Fruit fly (Drosophila melanogaster) whole organism, prepupa: ENCODE results near the gene CG34357.

Source experiments
- Blimp-1 ChIP-seq: fragments of 200-800 bp; sonication (Bioruptor generic); optimal IDR thresholded peaks from 3 replicates; lab custom pipeline; 2017; ENCODE audit warnings: missing biosample characterization, missing genetic modification characterization, mild to moderate bottlenecking, moderate library complexity, missing genetic modification reagents
- CG10631 ChIP-seq: fragments of 200-800 bp; sonication (Bioruptor generic); optimal IDR thresholded peaks from 2 replicates; lab custom pipeline; 2016; ENCODE audit warnings: missing biosample characterization, missing genetic modification characterization
- CG11294 ChIP-seq: fragments of 200-800 bp; sonication (Bioruptor generic); IDR thresholded peaks from 2 replicates; pipeline ENCODE4 v1.3.6; 2022; ENCODE audit warnings: missing biosample characterization, missing genetic modification characterization
- CG11902 ChIP-seq: fragments of 200-800 bp; sonication (Bioruptor generic); optimal IDR thresholded peaks from 3 replicates; lab custom pipeline; 2016; ENCODE audit warnings: missing biosample characterization, missing genetic modification characterization
- CG15336 ChIP-seq: fragments of 200-800 bp; sonication (Bioruptor generic); IDR thresholded peaks from 2 replicates; pipeline ENCODE4 v1.3.6; 2022; ENCODE audit warnings: missing biosample characterization, missing genetic modification characterization
- CG1621 ChIP-seq: fragments of 200-800 bp; sonication (Bioruptor generic); optimal IDR thresholded peaks from 3 replicates; lab custom pipeline; 2018; ENCODE audit warnings: missing biosample characterization, mild to moderate bottlenecking, missing genetic modification characterization
- CG16779 ChIP-seq: fragments of 200-800 bp; sonication (Bioruptor generic); optimal IDR thresholded peaks from 3 replicates; lab custom pipeline; 2017; ENCODE audit warnings: missing biosample characterization, mild to moderate bottlenecking, missing genetic modification characterization
- CG3032 ChIP-seq: fragments of 200-800 bp; optimal IDR thresholded peaks from 2 replicates; lab custom pipeline; 2019; ENCODE audit warnings: missing biosample characterization, mild to moderate bottlenecking, missing genetic modification characterization, moderate library complexity
- CG34406 ChIP-seq: fragments of 200-800 bp; sonication (Bioruptor generic); optimal IDR thresholded peaks from 3 replicates; lab custom pipeline; 2016; ENCODE audit warnings: missing biosample characterization, missing genetic modification characterization
- CG3919 ChIP-seq: fragments of 200-800 bp; sonication (Bioruptor generic); optimal IDR thresholded peaks from 3 replicates; lab custom pipeline; 2016; ENCODE audit warnings: missing biosample characterization, missing genetic modification characterization
- CG6792 ChIP-seq: fragments of 200-800 bp; sonication (Bioruptor generic); optimal IDR thresholded peaks from 3 replicates; lab custom pipeline; 2016; ENCODE audit warnings: missing biosample characterization, missing genetic modification characterization
- CG6808 ChIP-seq: fragments of 200-800 bp; sonication (Bioruptor generic); optimal IDR thresholded peaks from 3 replicates; lab custom pipeline; 2017; ENCODE audit warnings: missing biosample characterization, missing genetic modification characterization, mild to moderate bottlenecking, moderate library complexity, missing genetic modification reagents
- CG6854 ChIP-seq: fragments of 200-800 bp; sonication (Bioruptor generic); optimal IDR thresholded peaks from 2 replicates; lab custom pipeline; 2017; ENCODE audit warnings: missing biosample characterization, mild to moderate bottlenecking, missing genetic modification characterization
- CG8119 ChIP-seq: fragments of 200-800 bp; sonication (Bioruptor generic); IDR thresholded peaks from 3 replicates; pipeline ENCODE4 v1.3.6; 2022; ENCODE audit warnings: missing biosample characterization, missing genetic modification characterization
- CG8319 ChIP-seq: fragments of 200-800 bp; sonication (Bioruptor generic); optimal IDR thresholded peaks from 3 replicates; lab custom pipeline; 2016; ENCODE audit warnings: missing biosample characterization, missing genetic modification characterization
- CG8632 ChIP-seq: fragments of 200-800 bp; sonication (Bioruptor generic); optimal IDR thresholded peaks from 3 replicates; lab custom pipeline; 2016; ENCODE audit warnings: missing biosample characterization, missing genetic modification characterization
- Eip75B ChIP-seq: fragments of 200-800 bp; sonication (Bioruptor generic); optimal IDR thresholded peaks from 3 replicates; lab custom pipeline; 2016; ENCODE audit warnings: missing biosample characterization, missing genetic modification characterization
- Eip78C ChIP-seq: fragments of 200-800 bp; sonication (Bioruptor generic); peaks from one replicate; lab custom pipeline; 2016; ENCODE audit warnings: missing biosample characterization, missing genetic modification characterization
- Eip93F ChIP-seq: fragments of 200-800 bp; sonication (Bioruptor generic); optimal IDR thresholded peaks from 2 replicates; lab custom pipeline; 2016; ENCODE audit warnings: missing biosample characterization, mild to moderate bottlenecking, missing genetic modification characterization
- Ets21C ChIP-seq: fragments of 200-800 bp; sonication (Bioruptor generic); optimal IDR thresholded peaks from 3 replicates; lab custom pipeline; 2016; ENCODE audit warnings: missing biosample characterization, missing genetic modification characterization
- Hr4 ChIP-seq: fragments of 200-800 bp; sonication (Bioruptor generic); optimal IDR thresholded peaks from 3 replicates; lab custom pipeline; 2016; ENCODE audit warnings: missing biosample characterization, missing genetic modification characterization
- OdsH ChIP-seq: fragments of 200-800 bp; sonication (Bioruptor generic); optimal IDR thresholded peaks from 3 replicates; lab custom pipeline; 2016; ENCODE audit warnings: missing biosample characterization, missing genetic modification characterization
- Smox ChIP-seq: fragments of 200-800 bp; sonication (Bioruptor generic); optimal IDR thresholded peaks from 3 replicates; lab custom pipeline; 2016; ENCODE audit warnings: missing biosample characterization, missing genetic modification characterization
- Sox102F ChIP-seq: fragments of 200-800 bp; sonication (Bioruptor generic); optimal IDR thresholded peaks from 2 replicates; lab custom pipeline; 2016; ENCODE audit warnings: missing biosample characterization, mild to moderate bottlenecking, missing genetic modification characterization
- Sox15 ChIP-seq: fragments of 200-800 bp; sonication (Bioruptor generic); optimal IDR thresholded peaks from 3 replicates; lab custom pipeline; 2016; ENCODE audit warnings: missing biosample characterization, missing genetic modification characterization
- achi ChIP-seq: fragments of 200-800 bp; sonication (Bioruptor generic); optimal IDR thresholded peaks from 3 replicates; lab custom pipeline; 2016; ENCODE audit warnings: missing biosample characterization, missing genetic modification characterization
- acj6 ChIP-seq: fragments of 200-800 bp; sonication (Bioruptor generic); optimal IDR thresholded peaks from 3 replicates; lab custom pipeline; 2016; ENCODE audit warnings: missing biosample characterization, missing genetic modification characterization
- cyc ChIP-seq: fragments of 200-800 bp; sonication (Bioruptor generic); optimal IDR thresholded peaks from 3 replicates; lab custom pipeline; 2016; ENCODE audit warnings: missing biosample characterization, missing genetic modification characterization
- dsx ChIP-seq: fragments of 200-800 bp; optimal IDR thresholded peaks from 3 replicates; lab custom pipeline; 2019; ENCODE audit warnings: missing biosample characterization, mild to moderate bottlenecking, missing genetic modification characterization, moderate library complexity; ENCODE audit not compliant: poor library complexity, severe bottlenecking
- eg ChIP-seq: fragments of 200-800 bp; sonication (Bioruptor generic); IDR thresholded peaks from 3 replicates; pipeline ENCODE4 v1.3.6; 2022; ENCODE audit warnings: missing biosample characterization, missing genetic modification characterization
- esn ChIP-seq: fragments of 200-800 bp; sonication (Bioruptor generic); optimal IDR thresholded peaks from 2 replicates; lab custom pipeline; 2016; ENCODE audit warnings: missing biosample characterization, mild to moderate bottlenecking, missing genetic modification characterization, moderate library complexity
- fd59A ChIP-seq: fragments of 200-800 bp; sonication (Bioruptor generic); optimal IDR thresholded peaks from 2 replicates; lab custom pipeline; 2017; ENCODE audit warnings: missing biosample characterization, mild to moderate bottlenecking, missing genetic modification characterization, missing genetic modification reagents
- fd85E ChIP-seq: fragments of 200-800 bp; sonication (Bioruptor generic); optimal IDR thresholded peaks from 3 replicates; lab custom pipeline; 2016; ENCODE audit warnings: missing biosample characterization, missing genetic modification characterization
- fkh ChIP-seq: fragments of 200-800 bp; sonication (Bioruptor generic); optimal IDR thresholded peaks from 3 replicates; lab custom pipeline; 2017; ENCODE audit warnings: missing biosample characterization, mild to moderate bottlenecking, missing genetic modification characterization, moderate library complexity
- lz ChIP-seq: fragments of 200-800 bp; sonication (Bioruptor generic); optimal IDR thresholded peaks from 3 replicates; lab custom pipeline; 2016; ENCODE audit warnings: missing biosample characterization, missing genetic modification characterization
- net ChIP-seq: fragments of 200-800 bp; sonication (Bioruptor generic); optimal IDR thresholded peaks from 3 replicates; lab custom pipeline; 2016; ENCODE audit warnings: missing biosample characterization, missing genetic modification characterization
- pdm3 ChIP-seq: fragments of 200-800 bp; sonication (Bioruptor generic); optimal IDR thresholded peaks from 3 replicates; lab custom pipeline; 2016; ENCODE audit warnings: missing biosample characterization, missing genetic modification characterization
- salr ChIP-seq, 2 experiments: fragments of 200-800 bp; sonication (Bioruptor generic); optimal IDR thresholded peaks; 3 replicates each; lab custom pipeline; 2016 to 2018; ENCODE audit warnings: missing biosample characterization in 2 of 2, missing genetic modification characterization in 2 of 2, mild to moderate bottlenecking in 1 of 2
- spab ChIP-seq: fragments of 200-800 bp; sonication (Bioruptor generic); optimal IDR thresholded peaks from 2 replicates; lab custom pipeline; 2017; ENCODE audit warnings: missing biosample characterization, mild to moderate bottlenecking, missing genetic modification characterization, missing genetic modification reagents
- ss ChIP-seq, 2 experiments: fragments of 200-800 bp; sonication (Bioruptor generic); optimal IDR thresholded peaks; 2 replicates in 1 of 2; 3 replicates in 1 of 2; lab custom pipeline; 2017 to 2018; ENCODE audit warnings: mild to moderate bottlenecking in 2 of 2, missing biosample characterization in 2 of 2, missing genetic modification characterization in 2 of 2, moderate library complexity in 1 of 2
- svp ChIP-seq: fragments of 200-800 bp; sonication (Bioruptor generic); peaks from one replicate; lab custom pipeline; 2016; ENCODE audit warnings: missing biosample characterization, missing genetic modification characterization
- vri ChIP-seq: fragments of 200-800 bp; sonication (Bioruptor generic); optimal IDR thresholded peaks from 3 replicates; lab custom pipeline; 2016; ENCODE audit warnings: missing biosample characterization, mild to moderate bottlenecking, missing genetic modification characterization

CG34357 gene

dm6 chr3R:4452345-4453044 lies 105.4 kb downstream of the CG34357 start:
- TF ChIP-seq Sox15 (GFP tag; lab: Kevin White, UChicago), result no peak
- TF ChIP-seq esn (GFP tag; lab: Kevin White, UChicago), result no peak
- peak; percentile 79 for TF ChIP-seq svp (GFP tag; lab: Kevin White, UChicago)
- peak; percentile 58 for TF ChIP-seq CG6854 (GFP tag; lab: Kevin White, UChicago)
- TF ChIP-seq Sox102F, result no peak
- peak; percentile 11 for TF ChIP-seq Eip78C (GFP tag; lab: Kevin White, UChicago)
- TF ChIP-seq Ets21C, result no peak
- no peak for TF ChIP-seq Eip93F (GFP tag; lab: Kevin White, UChicago)
- no peak for TF ChIP-seq CG8319 (GFP tag; lab: Kevin White, UChicago)
- TF ChIP-seq CG6792 (GFP tag; lab: Kevin White, UChicago), result no peak
- TF ChIP-seq pdm3, result no peak
- TF ChIP-seq CG11294, result no peak
- TF ChIP-seq Eip75B, result no peak
- no peak for TF ChIP-seq lz (GFP tag; lab: Kevin White, UChicago)
- TF ChIP-seq Hr4 (GFP tag; lab: Kevin White, UChicago), result no peak
- no peak for TF ChIP-seq Smox (GFP tag; lab: Kevin White, UChicago)
- TF ChIP-seq eg (GFP tag; lab: Robert Waterston, UW), result peak; percentile 37; the same call in 1 of the 3 replicates
- no peak for TF ChIP-seq spab (GFP tag; lab: Kevin White, UChicago)
- TF ChIP-seq fkh (GFP tag; lab: Kevin White, UChicago), result peak; percentile 4
- TF ChIP-seq cyc (GFP tag; lab: Kevin White, UChicago), result no peak
- TF ChIP-seq CG15336 (GFP tag; lab: Robert Waterston, UW), result peak; percentile 38; the same call in 1 of the 2 replicates
- no peak for TF ChIP-seq CG8632 (GFP tag; lab: Kevin White, UChicago)
- no peak for TF ChIP-seq CG3032 (tag; lab: Kevin White, UChicago)
- no peak for TF ChIP-seq CG6808 (GFP tag; lab: Kevin White, UChicago)
- no peak for TF ChIP-seq salr (GFP tag; optimal IDR thresholded peaks at IDR 0.05; lab: Kevin White, UChicago)
- no peak for TF ChIP-seq achi (GFP tag; lab: Kevin White, UChicago)
- no peak for TF ChIP-seq CG1621 (tag; lab: Kevin White, UChicago)
- no peak for TF ChIP-seq CG10631
- no peak for TF ChIP-seq fd85E (GFP tag; lab: Kevin White, UChicago)
- TF ChIP-seq CG8119 (GFP tag; lab: Robert Waterston, UW), result peak; percentile 37; the same call in 1 of the 3 replicates
- no peak for TF ChIP-seq acj6
- no peak for TF ChIP-seq ss (GFP tag; optimal IDR thresholded peaks at IDR 0.05; lab: Kevin White, UChicago)
- peak; percentile 3 for TF ChIP-seq CG3919 (GFP tag; lab: Kevin White, UChicago)
- no peak for TF ChIP-seq fd59A
- TF ChIP-seq Blimp-1 (GFP tag; lab: Kevin White, UChicago), result peak; percentile 63
- no peak for TF ChIP-seq CG11902 (GFP tag; lab: Kevin White, UChicago)
- no peak for TF ChIP-seq net (GFP tag; lab: Kevin White, UChicago)
- no peak for TF ChIP-seq CG34406
- TF ChIP-seq OdsH (GFP tag; lab: Kevin White, UChicago), result no peak
- no peak for TF ChIP-seq dsx (GFP tag; lab: Kevin White, UChicago)
- peak; percentile 26 for TF ChIP-seq CG16779 (tag; lab: Kevin White, UChicago)
- TF ChIP-seq vri, result peak; percentile 94
- TF ChIP-seq, all 60 proteins: peak for 11
